Worm (Caenorhabditis elegans): Measurements from ENCODE around the gene C16C8.9.

DNA sequence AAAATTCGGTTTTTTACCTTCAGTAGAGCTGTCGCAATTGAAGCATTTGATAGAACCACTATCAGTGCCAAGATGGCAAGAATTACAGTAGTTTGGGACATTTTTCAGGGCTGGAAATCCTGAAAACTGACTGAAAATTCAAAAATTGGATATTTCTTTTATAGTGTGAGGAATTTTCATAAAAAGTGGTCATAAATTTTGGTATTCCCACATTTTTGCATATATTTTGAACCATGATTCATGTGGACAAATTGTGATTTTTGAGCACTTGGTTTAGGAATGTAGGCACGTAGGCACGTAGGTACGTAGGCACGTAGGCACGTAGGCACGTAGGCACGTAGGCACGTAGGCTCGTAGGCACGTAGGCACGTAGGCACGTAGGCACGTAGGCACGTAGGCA is 49.2 kb upstream of the C16C8.9 start, which contains the start of gene Y49F6B.19:
- no peak for TF ChIP-seq peb-1 (tag; optimal IDR thresholded peaks at IDR 0.05)
- TF ChIP-seq nhr-11 (tag; optimal IDR thresholded peaks at IDR 0.05) = no peak
- no peak for TF ChIP-seq ama-1 (optimal IDR thresholded peaks at IDR 0.05)
- no peak for TF ChIP-seq lin-39 (tag; optimal IDR thresholded peaks at IDR 0.05)
- no peak for TF ChIP-seq zag-1 (tag; optimal IDR thresholded peaks at IDR 0.05)
- TF ChIP-seq aly-2 (tag; optimal IDR thresholded peaks at IDR 0.05) = no peak
- TF ChIP-seq egl-27 (tag; optimal IDR thresholded peaks at IDR 0.05) = no peak
- TF ChIP-seq snpc-4 (tag; optimal IDR thresholded peaks at IDR 0.05) = no peak
- no peak for TF ChIP-seq nhr-6 (tag; optimal IDR thresholded peaks at IDR 0.05)
